Worm (Caenorhabditis elegans): ENCODE results near the gene Y94H6A.5.

The Y94H6A.5 gene

DNA sequence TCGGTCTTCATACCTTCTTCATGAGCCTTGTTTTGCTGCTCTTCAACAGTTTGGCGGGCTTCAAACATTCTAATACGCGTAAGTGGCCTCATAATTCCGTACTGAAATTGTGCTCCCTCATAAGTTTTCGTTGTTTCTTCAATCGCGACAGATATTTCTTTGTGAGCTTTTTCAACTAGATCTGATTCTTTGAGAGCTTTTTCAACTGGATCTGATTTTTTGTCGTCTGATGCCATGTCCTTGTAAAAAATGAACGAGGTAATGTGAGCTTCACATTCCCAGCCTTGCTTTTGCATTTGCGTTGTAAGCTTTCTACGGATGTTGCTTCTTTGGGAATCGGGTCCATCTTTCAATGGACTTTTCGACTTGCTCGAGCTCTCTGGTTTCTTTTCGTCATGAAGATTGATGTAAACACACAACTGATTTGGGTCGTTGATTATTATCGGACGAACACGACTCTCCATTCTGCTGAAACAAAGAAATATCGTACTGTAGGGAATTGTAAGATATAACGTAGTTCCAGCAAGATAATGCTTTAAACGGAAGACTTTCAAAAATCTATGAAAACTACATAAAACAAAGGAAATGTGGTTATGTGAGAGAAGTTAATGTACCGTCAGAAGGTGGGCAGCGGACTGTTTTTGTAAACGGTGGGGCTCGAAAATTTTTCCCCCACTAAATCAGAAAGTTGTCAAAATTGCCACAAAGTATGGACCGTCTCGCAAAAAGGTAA lies 6.6 kb upstream of the Y94H6A.5 start, which contains the start of gene Y94H6A.10:
Gene Y94H6A.10 (minus strand): TSS at position 464 of the 733 bp plus-strand sequence.
- TF ChIP-seq vab-15 (tag; optimal IDR thresholded peaks at IDR 0.05) (no peak), lin-13 (GFP tag; optimal IDR thresholded peaks at IDR 0.05) (no peak), pqm-1 (tag; optimal IDR thresholded peaks at IDR 0.05) (no peak), ztf-11 (tag; optimal IDR thresholded peaks at IDR 0.05) (no peak), nhr-12 (tag; optimal IDR thresholded peaks at IDR 0.05) (no peak), fos-1 (tag; optimal IDR thresholded peaks at IDR 0.05) (no peak), egl-13 (tag; optimal IDR thresholded peaks at IDR 0.05) (no peak), ceh-88 (GFP tag; IDR thresholded peaks at IDR 0.05) (no peak), sup-37 (GFP tag; optimal IDR thresholded peaks at IDR 0.05) (no peak), ceh-82 (tag; optimal IDR thresholded peaks at IDR 0.05) (no peak), nhr-71 (tag; optimal IDR thresholded peaks at IDR 0.05) (no peak), xbp-1 (tag; optimal IDR thresholded peaks at IDR 0.05) (no peak)

DNA sequence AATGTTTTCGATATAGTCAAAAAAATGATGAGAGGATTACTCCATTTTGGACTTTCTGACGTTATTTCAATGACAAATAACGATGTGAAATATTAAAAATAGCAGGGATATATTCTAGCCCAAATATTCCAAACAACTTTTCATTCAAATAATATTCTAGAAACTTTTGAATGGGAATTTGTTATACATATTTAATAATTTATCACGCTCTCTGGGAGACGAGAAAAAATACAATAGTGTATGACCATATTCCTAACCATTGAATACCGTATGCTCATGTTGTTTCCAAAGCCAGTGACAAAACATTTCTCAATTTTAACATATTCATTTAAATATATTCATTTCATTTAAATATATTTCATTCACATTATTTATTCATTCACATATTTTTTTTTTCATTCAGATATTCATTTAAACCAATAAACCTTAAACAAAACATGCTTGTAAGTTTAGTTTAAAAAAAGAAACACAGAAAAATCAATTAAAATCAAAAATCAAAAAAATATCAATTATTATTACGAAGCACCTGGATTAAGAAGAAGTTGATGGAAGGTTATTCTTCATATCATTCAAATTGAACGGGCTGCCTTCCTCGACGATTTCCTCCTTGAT lies 5.9 kb upstream of the Y94H6A.5 start:
- TF ChIP-seq lin-35 (GFP tag; optimal IDR thresholded peaks at IDR 0.05) (peak in 1 of 2 experiments; percentile 18), C16A3.4 (tag; optimal IDR thresholded peaks at IDR 0.05) (no peak), lsy-2 (tag; optimal IDR thresholded peaks at IDR 0.05) (peak in 1 of 2 experiments; percentile 5), mep-1 (tag; optimal IDR thresholded peaks at IDR 0.05) (peak; percentile 12), nhr-71 (tag; optimal IDR thresholded peaks at IDR 0.05) (peak; percentile 23), skn-1 (tag; optimal IDR thresholded peaks at IDR 0.05) (peak; percentile 1), unc-30 (tag; optimal IDR thresholded peaks at IDR 0.05) (no peak), elt-2 (tag; optimal IDR thresholded peaks at IDR 0.05) (peak; percentile 45)

DNA sequence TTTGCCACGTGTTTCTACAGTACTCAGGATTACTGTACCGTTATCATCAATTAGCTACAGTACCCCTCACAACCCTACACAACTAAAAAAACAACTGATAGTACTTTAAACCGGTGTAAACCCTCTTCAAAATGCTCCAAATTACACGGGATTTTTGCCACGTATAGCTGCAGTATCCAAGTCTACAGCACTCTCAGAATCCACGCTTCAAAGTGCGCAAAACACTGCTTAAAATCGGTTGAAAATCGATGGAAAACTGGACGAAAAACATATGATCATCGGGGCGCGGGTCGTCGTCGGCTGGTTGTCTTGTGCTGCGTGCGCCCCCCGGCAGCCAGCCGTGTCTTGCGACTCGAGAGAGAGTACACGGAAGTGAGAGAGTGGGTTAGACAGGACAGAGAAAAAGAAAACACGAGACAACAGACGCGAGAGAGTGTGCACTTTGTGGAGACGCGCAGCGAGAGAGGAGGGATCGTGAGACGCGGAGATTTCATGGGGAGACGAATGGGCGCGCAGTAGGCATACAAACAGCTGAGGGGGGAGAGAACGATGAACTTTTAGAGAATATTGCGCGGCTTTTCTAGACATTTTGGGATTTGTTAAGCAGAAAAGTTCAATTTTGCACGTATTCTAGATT lies 4.7 kb upstream of the Y94H6A.5 start:
- TF ChIP-seq rnt-1 (tag; optimal IDR thresholded peaks at IDR 0.05) (peak; percentile 95), efl-3 (GFP tag; optimal IDR thresholded peaks at IDR 0.05) (no peak), ztf-11 (tag; optimal IDR thresholded peaks at IDR 0.05) (peak in 1 of 2 experiments; percentile 81), C04F5.9 (tag; optimal IDR thresholded peaks at IDR 0.05) (no peak), lin-15B (tag; optimal IDR thresholded peaks at IDR 0.05) (peak; percentile 40), swsn-7 (tag; optimal IDR thresholded peaks at IDR 0.05) (peak; percentile 92), dpl-1 (GFP tag; optimal IDR thresholded peaks at IDR 0.05) (peak; percentile 66 to 71 (median 68)), hpl-2 (GFP tag; optimal IDR thresholded peaks at IDR 0.05) (no peak), zag-1 (tag; optimal IDR thresholded peaks at IDR 0.05) (no peak), nhr-85 (tag) (peak; percentile 88), lin-39 (tag; optimal IDR thresholded peaks at IDR 0.05) (no peak), Y116A8C.19 (tag; optimal IDR thresholded peaks at IDR 0.05; ENCODE audit: borderline replicate concordance) (no peak), lin-35 (GFP tag; optimal IDR thresholded peaks at IDR 0.05) (peak; percentile 77 to 86), alr-1 (tag; optimal IDR thresholded peaks at IDR 0.05; ENCODE audit: borderline replicate concordance) (no peak), unc-30 (tag; optimal IDR thresholded peaks at IDR 0.05) (no peak), ama-1 (optimal IDR thresholded peaks at IDR 0.05) (peak; percentile 24), vab-15 (tag; optimal IDR thresholded peaks at IDR 0.05) (no peak), nhr-77 (tag; optimal IDR thresholded peaks at IDR 0.05) (peak; percentile 62), unc-86 (tag; optimal IDR thresholded peaks at IDR 0.05) (peak; percentile 94), blmp-1 (tag; optimal IDR thresholded peaks at IDR 0.05) (no peak), grh-1 (GFP tag; IDR thresholded peaks at IDR 0.05) (peak; percentile 45; the same call in 1 of the 2 replicates), nhr-84 (tag; optimal IDR thresholded peaks at IDR 0.05) (no peak), mep-1 (tag; optimal IDR thresholded peaks at IDR 0.05) (peak; percentile 77), fkh-8 (tag; optimal IDR thresholded peaks at IDR 0.05) (peak; percentile 97), unc-62 (GFP tag; optimal IDR thresholded peaks at IDR 0.05) (no peak), hlh-4 (tag; optimal IDR thresholded peaks at IDR 0.05) (no peak), nhr-12 (tag; optimal IDR thresholded peaks at IDR 0.05) (no peak), skn-1 (tag; optimal IDR thresholded peaks at IDR 0.05) (peak; percentile 43), lin-14 (GFP tag; optimal IDR thresholded peaks at IDR 0.05) (peak; percentile 95), zip-4 (GFP tag; optimal IDR thresholded peaks at IDR 0.05) (peak; percentile 42), ceh-90 (tag; optimal IDR thresholded peaks at IDR 0.05) (peak; percentile 46), ceh-8 (GFP tag; optimal IDR thresholded peaks at IDR 0.05) (peak; percentile 34), fkh-4 (tag; optimal IDR thresholded peaks at IDR 0.05; ENCODE audit: borderline replicate concordance) (peak; percentile 10)

Data from whole organism, L1 larva.